Worm (Caenorhabditis elegans): Measurements from ENCODE around the gene T24G10.2.

The T24G10.2 gene

DNA sequence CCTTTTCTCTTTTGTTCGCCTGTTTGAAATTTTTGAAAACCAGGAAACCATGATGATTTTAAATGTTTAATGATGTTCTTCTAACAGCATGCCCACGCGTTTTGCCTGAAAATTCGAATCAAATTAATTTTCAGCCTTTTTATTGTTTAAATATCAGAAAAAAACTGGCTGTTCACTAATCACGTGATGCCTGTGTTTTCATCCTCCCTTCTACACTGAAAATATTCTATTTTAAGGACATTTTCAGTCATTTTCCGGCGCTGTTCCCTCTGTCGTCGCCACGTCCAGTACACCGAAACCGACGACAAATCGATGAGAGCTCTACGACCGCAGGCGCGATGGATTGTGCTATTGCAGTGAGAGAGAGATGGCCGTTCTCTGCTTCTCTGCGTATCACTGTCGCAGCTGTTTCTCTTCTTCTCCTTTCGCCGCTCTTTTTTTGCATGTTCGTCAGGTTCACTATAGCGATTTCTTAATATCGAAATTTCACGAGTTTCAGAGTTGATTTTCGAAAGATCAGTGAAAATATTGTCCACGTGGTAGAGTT, 7.3 kb upstream of the T24G10.2 start, which contains the start of gene F48E8.8:
F48E8.8 (minus strand) TSS at position 51 of the 547 bp plus-strand sequence.
- TF ChIP-seq unc-62 (GFP tag; optimal IDR thresholded peaks at IDR 0.05): no peak

ce11 chrIII:5448177-5448576, 5.6 kb upstream of the T24G10.2 start, which contains the start of gene skpt-1:
skpt-1 (minus strand) TSS chrIII:5448395.
- TF ChIP-seq unc-62 (GFP tag; optimal IDR thresholded peaks at IDR 0.05): no peak

ce11 chrIII:5440540-5440939, 2.0 kb downstream of the T24G10.2 start, which contains the start of gene W03A5.6:
W03A5.6 (minus strand) TSS chrIII:5440640.
- TF ChIP-seq unc-62 (GFP tag; optimal IDR thresholded peaks at IDR 0.05): no peak

DNA sequence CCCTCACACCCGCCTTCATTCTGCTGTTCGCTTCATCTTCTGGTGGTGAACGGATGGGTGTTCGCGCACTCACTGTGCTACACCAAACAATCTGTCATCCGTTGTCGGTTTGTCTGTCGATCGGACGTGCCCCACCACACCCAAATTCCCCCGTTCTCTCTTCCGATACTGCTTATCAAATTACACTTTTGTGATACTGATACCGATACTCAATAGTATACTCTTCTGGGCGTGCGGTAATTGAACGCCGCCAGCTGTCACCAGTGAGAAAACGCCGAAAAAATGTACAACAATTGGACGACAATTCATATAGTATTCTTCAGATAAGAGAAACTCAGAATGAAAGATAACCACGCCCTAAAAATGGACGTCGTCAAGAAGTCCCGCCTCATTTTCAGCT, 4.5 kb downstream of the T24G10.2 start:
- TF ChIP-seq unc-62 (GFP tag; optimal IDR thresholded peaks at IDR 0.05): no peak

ce11 chrIII:5436306-5436705, 6.3 kb downstream of the T24G10.2 start:
- TF ChIP-seq unc-62 (GFP tag; optimal IDR thresholded peaks at IDR 0.05): no peak

ce11 chrIII:5427096-5427495, 15.5 kb downstream of the T24G10.2 start:
- TF ChIP-seq unc-62 (GFP tag; optimal IDR thresholded peaks at IDR 0.05): no peak

- no peak for TF ChIP-seq unc-62 (GFP tag; optimal IDR thresholded peaks at IDR 0.05)
Measured at ce11 chrIII:5424363-5424762, 18.2 kb downstream of the T24G10.2 start.

- no peak for TF ChIP-seq unc-62 (GFP tag; optimal IDR thresholded peaks at IDR 0.05)
Measured at ce11 chrIII:5423665-5424133, 18.9 kb downstream of the T24G10.2 start, which contains the start of gene dnj-24. dnj-24 (minus strand) TSS chrIII:5424083.

ce11 chrIII:5422561-5423103, 19.9 kb downstream of the T24G10.2 start:
- no peak for TF ChIP-seq unc-62 (GFP tag; optimal IDR thresholded peaks at IDR 0.05)

- TF ChIP-seq unc-62 (GFP tag; optimal IDR thresholded peaks at IDR 0.05): no peak
Measured at ce11 chrIII:5421406-5421805, 21.2 kb downstream of the T24G10.2 start.

DNA sequence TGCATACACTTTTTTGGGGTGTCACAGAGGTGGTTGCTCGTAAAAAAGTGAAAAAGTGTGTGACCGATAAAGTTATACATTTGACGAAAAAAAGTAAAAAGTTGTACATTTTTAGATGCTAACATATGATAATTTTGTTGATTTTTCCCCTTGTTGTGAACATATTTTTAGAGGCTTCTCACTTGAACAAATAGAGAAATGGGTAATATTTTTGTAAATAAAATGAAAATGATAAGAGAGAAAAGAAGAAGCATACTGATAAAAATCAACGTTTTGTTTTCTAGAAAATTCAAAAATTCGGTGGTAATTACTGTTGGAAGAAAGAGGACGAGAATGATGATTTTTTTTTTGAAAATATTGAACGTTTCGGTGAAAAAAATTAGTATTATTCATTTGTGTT, 22.3 kb downstream of the T24G10.2 start:
- no peak for TF ChIP-seq unc-62 (GFP tag; optimal IDR thresholded peaks at IDR 0.05)

DNA sequence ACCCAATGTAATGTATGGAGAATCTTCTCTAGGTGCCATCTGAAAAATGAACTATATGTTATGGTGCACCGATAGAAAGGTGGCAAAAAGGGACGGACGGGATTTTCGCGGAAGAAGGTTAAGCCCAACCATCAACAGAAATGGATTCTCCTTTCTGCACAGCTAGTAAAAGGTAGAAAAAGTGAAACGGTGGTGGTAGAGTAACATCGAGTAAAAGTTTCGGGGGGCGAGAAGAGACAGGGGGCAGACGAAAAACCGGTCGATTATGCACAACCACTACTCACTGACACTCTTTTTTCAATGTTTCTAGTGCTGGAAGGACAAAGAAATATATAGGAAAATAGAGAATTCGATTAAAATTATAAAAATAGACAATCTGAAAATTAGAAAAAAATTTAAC, 23.0 kb downstream of the T24G10.2 start:
- no peak for TF ChIP-seq unc-62 (GFP tag; optimal IDR thresholded peaks at IDR 0.05)

DNA sequence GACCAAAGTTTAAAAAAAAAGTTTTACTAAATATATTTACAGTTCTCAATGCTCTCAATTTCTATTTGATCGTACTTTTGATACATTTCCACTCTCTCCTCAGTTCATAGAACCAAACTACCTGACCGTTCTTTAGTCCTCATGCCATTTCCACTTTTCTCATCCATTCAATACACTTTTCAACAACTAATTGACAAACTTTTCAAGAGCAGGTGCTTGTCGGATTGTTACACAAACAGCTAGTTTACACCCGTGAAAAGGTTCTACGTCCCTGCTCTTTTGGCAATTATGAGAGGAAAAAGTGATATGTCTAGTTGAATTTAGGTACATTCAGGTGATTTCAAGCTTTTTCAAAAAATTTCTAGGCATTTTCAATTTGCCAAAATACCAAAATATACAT, 24.6 kb downstream of the T24G10.2 start:
- TF ChIP-seq unc-62 (GFP tag; optimal IDR thresholded peaks at IDR 0.05): no peak

- TF ChIP-seq unc-62 (GFP tag; optimal IDR thresholded peaks at IDR 0.05): no peak
Measured at ce11 chrIII:5413680-5414079, 28.9 kb downstream of the T24G10.2 start, which contains the start of gene grl-22. grl-22 (minus strand) TSS chrIII:5414011.

DNA sequence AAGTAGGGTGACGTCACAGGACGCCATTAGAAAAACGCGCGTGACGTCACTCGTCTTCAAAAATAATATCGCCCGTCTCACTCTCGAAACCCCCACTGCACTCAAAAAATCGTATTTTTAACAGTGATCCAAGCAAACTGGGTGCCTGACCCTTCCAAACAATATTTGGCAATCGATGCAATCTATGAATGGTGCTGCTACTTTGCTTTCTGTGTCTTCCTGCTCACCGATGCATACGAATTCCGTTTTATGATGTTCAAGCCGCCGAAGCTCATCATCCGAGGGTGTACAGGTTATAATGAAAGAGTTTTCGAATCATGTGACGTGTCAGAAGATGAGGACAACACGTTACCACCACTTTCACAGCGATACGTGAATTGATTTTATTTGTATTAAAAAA, 35.0 kb downstream of the T24G10.2 start, which contains the start of gene W03A5.1:
W03A5.1 (plus strand) TSS at position 301 of the 400 bp plus-strand sequence.
- no peak for TF ChIP-seq unc-62 (GFP tag; optimal IDR thresholded peaks at IDR 0.05)

- no peak for TF ChIP-seq unc-62 (GFP tag; optimal IDR thresholded peaks at IDR 0.05)
Measured at ce11 chrIII:5407060-5407459, 35.5 kb downstream of the T24G10.2 start.

DNA sequence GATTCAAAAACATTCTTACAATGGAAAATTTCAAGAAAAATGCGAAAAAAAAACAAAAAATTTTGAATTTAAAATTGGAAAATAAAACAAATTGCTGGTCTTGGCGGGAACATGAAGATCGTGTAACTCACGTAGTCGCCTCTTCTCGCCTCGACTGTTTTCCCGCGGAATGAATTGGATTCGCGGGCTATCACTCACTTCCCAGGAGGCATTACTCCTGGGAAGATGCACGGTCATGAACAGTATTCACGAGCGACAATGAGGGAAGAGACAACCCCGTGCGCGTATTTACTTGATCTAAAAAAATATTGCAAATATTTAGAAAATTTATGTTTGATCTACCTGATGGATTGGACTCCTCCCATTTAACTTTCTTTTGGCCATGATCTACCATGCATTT, 36.2 kb downstream of the T24G10.2 start:
- TF ChIP-seq unc-62 (GFP tag; optimal IDR thresholded peaks at IDR 0.05): no peak
